Worm (Caenorhabditis elegans) whole organism, mixed stage, embryonic: ENCODE results near the gene phy-3.

Source experiments
- ces-1 ChIP-seq: fragments of 150-350 bp; optimal IDR thresholded peaks from 2 replicates; lab custom pipeline; 2014; ENCODE audit warnings: missing biosample characterization, missing genetic modification reagents, missing genetic modification characterization
- lsy-2 ChIP-seq: fragments of 150-350 bp; optimal IDR thresholded peaks from 2 replicates; lab custom pipeline; 2014; ENCODE audit warnings: missing biosample characterization, missing genetic modification characterization
- mab-5 ChIP-seq: fragments of 150-350 bp; optimal IDR thresholded peaks from 2 replicates; lab custom pipeline; 2014; ENCODE audit warnings: missing biosample characterization, missing genetic modification characterization
- nhr-12 ChIP-seq: fragments of 150-350 bp; optimal IDR thresholded peaks from 2 replicates; lab custom pipeline; 2014; ENCODE audit warnings: missing biosample characterization, missing genetic modification characterization
- nhr-237 ChIP-seq: fragments of 150-350 bp; optimal IDR thresholded peaks from 2 replicates; lab custom pipeline; 2014; ENCODE audit warnings: missing biosample characterization, missing genetic modification characterization
- nhr-28 ChIP-seq: fragments of 150-350 bp; optimal IDR thresholded peaks from 2 replicates; lab custom pipeline; 2014; ENCODE audit warnings: missing biosample characterization, missing genetic modification characterization
- pha-4 ChIP-seq: fragments of 150-350 bp; optimal IDR thresholded peaks from 2 replicates; lab custom pipeline; 2018; ENCODE audit warnings: missing biosample characterization, missing genetic modification reagents, missing genetic modification characterization
- snpc-4 ChIP-seq: fragments of 150-350 bp; optimal IDR thresholded peaks from 2 replicates; lab custom pipeline; 2014; ENCODE audit warnings: missing biosample characterization, missing genetic modification characterization
- unc-62 ChIP-seq: fragments of 150-350 bp; optimal IDR thresholded peaks from 2 replicates; lab custom pipeline; 2014; ENCODE audit warnings: missing biosample characterization, missing genetic modification reagents, missing genetic modification characterization

DNA sequence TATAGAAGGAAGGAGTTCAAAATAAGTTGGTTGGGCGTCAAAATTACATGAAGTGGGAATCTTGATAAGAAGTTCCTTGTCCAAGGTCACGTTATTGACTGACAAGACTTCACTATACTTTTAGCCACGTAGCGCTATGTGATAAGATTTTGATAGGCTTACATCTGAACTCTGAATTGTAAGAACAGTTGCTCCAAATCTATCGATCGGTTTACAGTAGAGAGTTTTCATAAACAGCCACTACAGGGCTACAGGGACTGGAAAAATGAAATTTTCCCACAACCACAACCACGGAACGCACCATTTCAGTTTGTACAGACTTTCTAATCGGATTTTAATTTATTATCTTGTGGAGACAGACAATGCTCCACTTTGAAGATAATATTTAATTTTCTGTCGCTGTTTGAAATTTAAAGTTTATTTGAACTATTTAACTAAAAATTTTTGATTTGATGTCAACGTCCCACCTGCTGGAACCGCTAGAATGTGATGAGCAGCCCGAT lies 25.1 kb downstream of the phy-3 start, which contains the start of the genes clec-31 and clec-22:
- TF ChIP-seq pha-4, result no peak
- no peak for TF ChIP-seq mab-5 (tag; lab: Kevin White, UChicago)
- TF ChIP-seq nhr-237 (tag; lab: Kevin White, UChicago), result no peak
- TF ChIP-seq unc-62, result no peak
- TF ChIP-seq nhr-28, result no peak
- no peak for TF ChIP-seq nhr-12 (tag; lab: Kevin White, UChicago)
- TF ChIP-seq lsy-2 (tag; lab: Kevin White, UChicago), result no peak
- no peak for TF ChIP-seq ces-1 (GFP tag; lab: Kevin White, UChicago)
- no peak for TF ChIP-seq snpc-4 (tag; lab: Kevin White, UChicago)
